Worm (Caenorhabditis elegans) whole organism, early embryonic: ENCODE measurements around the gene pks-1.

Source experiments
- F13C5.2 ChIP-seq: sonication (generic microtip); optimal IDR thresholded peaks from 2 replicates; lab custom pipeline; 2017; ENCODE audit warnings: mild to moderate bottlenecking, missing genetic modification characterization, inconsistent platforms, missing compliant biosample characterization
- ama-1 ChIP-seq: fragments of 150-350 bp; optimal IDR thresholded peaks from 2 replicates; lab custom pipeline; 2014
- flt-1 ChIP-seq: fragments of 200-800 bp; sonication (Bioruptor generic); IDR thresholded peaks from 2 replicates; pipeline ENCODE4 v1.3.6; 2022; ENCODE audit warnings: missing genetic modification characterization, missing compliant biosample characterization
- hmbx-1 ChIP-seq: sonication (generic microtip); optimal IDR thresholded peaks from 2 replicates; lab custom pipeline; 2016; ENCODE audit warnings: mild to moderate bottlenecking, missing genetic modification characterization, missing compliant biosample characterization
- pes-1 ChIP-seq: fragments of 200-800 bp; sonication (Bioruptor generic); IDR thresholded peaks from 2 replicates; pipeline ENCODE4 v1.3.6; 2022; ENCODE audit warnings: missing genetic modification reagents, missing genetic modification characterization, missing compliant biosample characterization
- sea-1 ChIP-seq: fragments of 200-800 bp; sonication (Bioruptor generic); conservative IDR thresholded peaks from 2 replicates; pipeline ENCODE4 v1.3.6; 2022; ENCODE audit warnings: missing genetic modification characterization, missing compliant biosample characterization
- tra-4 ChIP-seq: sonication (generic microtip); optimal IDR thresholded peaks from 2 replicates; lab custom pipeline; 2017; ENCODE audit warnings: missing genetic modification characterization, missing compliant biosample characterization

ce11 chrX:5447381-5447780 is 33.8 kb downstream of the pks-1 start:
- no peak for TF ChIP-seq tra-4 (tag; lab: Kevin White, UChicago)
- TF ChIP-seq sea-1 (GFP tag; lab: Robert Waterston, UW) = no peak
- TF ChIP-seq flt-1 (GFP tag; lab: Robert Waterston, UW) = no peak
- no peak for TF ChIP-seq ama-1
- TF ChIP-seq pes-1 (GFP tag; lab: Robert Waterston, UW) = no peak
- TF ChIP-seq F13C5.2 (tag; lab: Kevin White, UChicago) = no peak
- no peak for TF ChIP-seq hmbx-1
